Worm (Caenorhabditis elegans): ENCODE measurements around the gene F54C4.4.
"Not testable (repeated sequence)": the region's sequence is repeated elsewhere in the genome, so short reads cannot be mapped to it uniquely, and the experiment has no call there.

The F54C4.4 gene

ce11 chrIII:98822-99221 lies 11.6 kb upstream of the F54C4.4 start, which contains the start of gene C29F9.9:
Gene C29F9.9, minus strand, starts transcription at chrIII:98922.
- TF ChIP-seq tbx-9 (tag; optimal IDR thresholded peaks at IDR 0.05; ENCODE audit: borderline replicate concordance); madf-8 (GFP tag; conservative IDR thresholded peaks at IDR 0.05); snpc-4 (GFP tag; optimal IDR thresholded peaks at IDR 0.05); snpc-4 (tag; optimal IDR thresholded peaks at IDR 0.05): not testable (repeated sequence)

- TF ChIP-seq hlh-26 (GFP tag; conservative IDR thresholded peaks at IDR 0.05); B0336.3 (GFP tag; IDR thresholded peaks at IDR 0.05); ztf-26 (tag; optimal IDR thresholded peaks at IDR 0.05): not testable (repeated sequence)
These were observed 9.8 kb upstream of the F54C4.4 start, which contains the start of gene C29F9.8 for ce11 chrIII:97018-97417. Gene C29F9.8, minus strand, starts transcription at chrIII:97118.

ce11 chrIII:96196-96595 lies 9.0 kb upstream of the F54C4.4 start:
- TF ChIP-seq cebp-1 (GFP tag; IDR thresholded peaks at IDR 0.05): no peak
- peak; percentile 0 for TF ChIP-seq cebp-1 (tag; optimal IDR thresholded peaks at IDR 0.05)
- no peak for TF ChIP-seq die-1 (tag; optimal IDR thresholded peaks at IDR 0.05)
- no peak for TF ChIP-seq C06A6.2 (GFP tag; conservative IDR thresholded peaks at IDR 0.05)
- peak; percentile 90 for TF ChIP-seq hmg-1.2 (GFP tag; IDR thresholded peaks at IDR 0.05)

ce11 chrIII:94759-95330 lies 7.7 kb upstream of the F54C4.4 start, which contains the start of gene pat-4:
Gene pat-4, minus strand, starts transcription at chrIII:94809.
- TF ChIP-seq cebp-1 (GFP tag; IDR thresholded peaks at IDR 0.05) (no peak), cebp-1 (tag; optimal IDR thresholded peaks at IDR 0.05) (peak; percentile 42), hmg-1.2 (GFP tag; IDR thresholded peaks at IDR 0.05) (peak; percentile 88), ceh-40 (GFP tag; IDR thresholded peaks at IDR 0.05) (no peak)

ce11 chrIII:92247-92646 lies 5.1 kb upstream of the F54C4.4 start:
- TF ChIP-seq snpc-3.4 (tag; optimal IDR thresholded peaks at IDR 0.05): no peak
- TF ChIP-seq madf-6 (GFP tag; IDR thresholded peaks at IDR 0.05): no peak
- TF ChIP-seq ceh-79 (tag; optimal IDR thresholded peaks at IDR 0.05): no peak
- TF ChIP-seq tlf-1 (GFP tag; optimal IDR thresholded peaks at IDR 0.05): no peak
- no peak for TF ChIP-seq T07F8.4 (tag; optimal IDR thresholded peaks at IDR 0.05)
- no peak for TF ChIP-seq aptf-3 (GFP tag; IDR thresholded peaks at IDR 0.05)
- no peak for TF ChIP-seq B0035.1 (tag; optimal IDR thresholded peaks at IDR 0.05)
- TF ChIP-seq madf-8 (GFP tag; conservative IDR thresholded peaks at IDR 0.05): no peak
- TF ChIP-seq hrde-1 (tag; optimal IDR thresholded peaks at IDR 0.05; ENCODE audit: borderline replicate concordance): no peak
- TF ChIP-seq F49E8.2 (tag; optimal IDR thresholded peaks at IDR 0.05; ENCODE audit: insufficient read depth): no peak
- no peak for TF ChIP-seq D2030.7 (GFP tag; IDR thresholded peaks at IDR 0.05)
- no peak for TF ChIP-seq mel-28 (tag; optimal IDR thresholded peaks at IDR 0.05; ENCODE audit: borderline replicate concordance)
- TF ChIP-seq ztf-22 (GFP tag; optimal IDR thresholded peaks at IDR 0.05): no peak
- no peak for TF ChIP-seq madf-3 (GFP tag; IDR thresholded peaks at IDR 0.05)
- no peak for TF ChIP-seq B0019.2 (GFP tag; conservative IDR thresholded peaks at IDR 0.05)

ce11 chrIII:89155-89554 lies 2.0 kb upstream of the F54C4.4 start:
- TF ChIP-seq lin-26 (GFP tag; IDR thresholded peaks at IDR 0.05) (peak; percentile 86), ztf-6 (GFP tag; IDR thresholded peaks at IDR 0.05) (no peak), nfyb-1 (GFP tag; IDR thresholded peaks at IDR 0.05) (peak; percentile 35; the same call in 1 of the 2 replicates), lsy-27 (tag; optimal IDR thresholded peaks at IDR 0.05; ENCODE audit: borderline replicate concordance, insufficient read depth) (peak; percentile 72), nfya-1 (tag; optimal IDR thresholded peaks at IDR 0.05; ENCODE audit: borderline replicate concordance, insufficient read depth) (no peak), pha-4 (tag; optimal IDR thresholded peaks at IDR 0.05) (no peak), Y53F4B.3 (GFP tag; IDR thresholded peaks at IDR 0.05) (peak; percentile 68), mxl-1 (tag; optimal IDR thresholded peaks at IDR 0.05) (peak; percentile 38), ceh-100 (GFP tag; IDR thresholded peaks at IDR 0.05) (peak; percentile 62), nhr-80 (tag; optimal IDR thresholded peaks at IDR 0.05) (no peak), F33H1.4 (GFP tag; IDR thresholded peaks at IDR 0.05) (peak; percentile 37; the same call in 1 of the 2 replicates), ceh-79 (tag; optimal IDR thresholded peaks at IDR 0.05) (peak; percentile 76), Y95B8A.8 (GFP tag; IDR thresholded peaks at IDR 0.05) (no peak), zfh-2 (GFP tag; conservative IDR thresholded peaks at IDR 0.05) (no peak)
